Fruit fly (Drosophila melanogaster) whole organism, pupa: ENCODE results near the gene Ge-1.

ENCODE experiments used
- CG10348 ChIP-seq: fragments of 200-800 bp; sonication (Bioruptor generic); IDR thresholded peaks from 2 replicates; pipeline ENCODE4 v1.3.6; 2022; ENCODE audit warnings: missing biosample characterization, missing genetic modification characterization
- CG12605 ChIP-seq: fragments of 200-800 bp; sonication (Bioruptor generic); IDR thresholded peaks from 2 replicates; pipeline ENCODE4 v1.3.6; 2022; ENCODE audit warnings: missing biosample characterization, missing genetic modification characterization
- CG13204 ChIP-seq: fragments of 200-800 bp; sonication (Bioruptor generic); optimal IDR thresholded peaks from 2 replicates; lab custom pipeline; 2018; ENCODE audit warnings: missing biosample characterization, mild to moderate bottlenecking, missing genetic modification characterization, moderate library complexity
- CG14655 ChIP-seq: fragments of 200-800 bp; sonication (Bioruptor generic); optimal IDR thresholded peaks from 3 replicates; lab custom pipeline; 2017; ENCODE audit warnings: mild to moderate bottlenecking, missing biosample characterization, missing genetic modification reagents, missing genetic modification characterization
- CG15710 ChIP-seq: fragments of 200-800 bp; sonication (Bioruptor generic); optimal IDR thresholded peaks from 2 replicates; lab custom pipeline; 2018; ENCODE audit warnings: missing biosample characterization, mild to moderate bottlenecking, missing genetic modification characterization, moderate library complexity
- CG17806 ChIP-seq: fragments of 200-800 bp; sonication (Bioruptor generic); optimal IDR thresholded peaks from 2 replicates; lab custom pipeline; 2018; ENCODE audit warnings: missing biosample characterization, mild to moderate bottlenecking, missing genetic modification characterization, moderate library complexity
- CG32121 ChIP-seq: fragments of 200-800 bp; sonication (Bioruptor generic); IDR thresholded peaks from 2 replicates; pipeline ENCODE4 v1.3.6; 2022; ENCODE audit warnings: missing biosample characterization, missing genetic modification characterization
- CG34367 ChIP-seq: fragments of 200-800 bp; sonication (Bioruptor generic); optimal IDR thresholded peaks from 2 replicates; lab custom pipeline; 2018; ENCODE audit warnings: missing biosample characterization, mild to moderate bottlenecking, missing genetic modification characterization
- CG4496 ChIP-seq: fragments of 200-800 bp; sonication (Bioruptor generic); IDR thresholded peaks from 3 replicates; pipeline ENCODE4 v1.3.6; 2022; ENCODE audit warnings: missing biosample characterization, missing genetic modification characterization
- CG8159 ChIP-seq: fragments of 200-800 bp; sonication (Bioruptor generic); optimal IDR thresholded peaks from 3 replicates; lab custom pipeline; 2018; ENCODE audit warnings: missing biosample characterization, mild to moderate bottlenecking, missing genetic modification characterization, moderate library complexity
- CG8301 ChIP-seq: fragments of 200-800 bp; sonication (Bioruptor generic); optimal IDR thresholded peaks from 2 replicates; lab custom pipeline; 2018; ENCODE audit warnings: missing biosample characterization, mild to moderate bottlenecking, missing genetic modification characterization
- CG9948 ChIP-seq: fragments of 200-800 bp; sonication (Bioruptor generic); optimal IDR thresholded peaks from 2 replicates; lab custom pipeline; 2018; ENCODE audit warnings: missing biosample characterization, mild to moderate bottlenecking, missing genetic modification characterization, moderate library complexity
- D1 ChIP-seq: fragments of 200-800 bp; sonication (Bioruptor generic); optimal IDR thresholded peaks from 2 replicates; lab custom pipeline; 2018; ENCODE audit warnings: missing biosample characterization, mild to moderate bottlenecking, missing genetic modification characterization, moderate library complexity
- EcR ChIP-seq: fragments of 200-800 bp; sonication (Bioruptor generic); optimal IDR thresholded peaks from 3 replicates; lab custom pipeline; 2019; ENCODE audit warnings: missing biosample characterization, missing genetic modification characterization, mild to moderate bottlenecking, moderate library complexity, missing genetic modification reagents
- Ets98B ChIP-seq: fragments of 200-800 bp; sonication (Bioruptor generic); IDR thresholded peaks from 2 replicates; pipeline ENCODE4 v1.3.6; 2022; ENCODE audit warnings: missing biosample characterization, missing genetic modification characterization
- Pif1A ChIP-seq: fragments of 200-800 bp; sonication (Bioruptor generic); optimal IDR thresholded peaks from 3 replicates; lab custom pipeline; 2016; ENCODE audit warnings: missing biosample characterization, missing genetic modification characterization
- Pif1B ChIP-seq: fragments of 200-800 bp; sonication (Bioruptor generic); optimal IDR thresholded peaks from 3 replicates; lab custom pipeline; 2016; ENCODE audit warnings: missing biosample characterization, missing genetic modification characterization
- Snoo ChIP-seq: fragments of 200-800 bp; sonication (Bioruptor generic); optimal IDR thresholded peaks from 3 replicates; lab custom pipeline; 2017; ENCODE audit warnings: missing biosample characterization, mild to moderate bottlenecking, missing genetic modification characterization, inconsistent platforms
- fd96Ca ChIP-seq: fragments of 200-800 bp; sonication (Bioruptor generic); IDR thresholded peaks from 3 replicates; pipeline ENCODE4 v1.3.6; 2022; ENCODE audit warnings: missing biosample characterization, missing genetic modification characterization
- gl ChIP-seq: fragments of 200-800 bp; sonication (Bioruptor generic); optimal IDR thresholded peaks from 2 replicates; lab custom pipeline; 2018; ENCODE audit warnings: missing biosample characterization, mild to moderate bottlenecking, missing genetic modification characterization
- rn ChIP-seq: fragments of 200-800 bp; sonication (Bioruptor generic); IDR thresholded peaks from 2 replicates; pipeline ENCODE4 v1.3.6; 2022; ENCODE audit warnings: missing biosample characterization, missing genetic modification characterization

The Ge-1 gene

dm6 chr2L:11105320-11105719, 4.6 kb upstream of the Ge-1 start:
- TF ChIP-seq CG32121 (GFP tag; lab: Robert Waterston, UW): no peak
- no peak for TF ChIP-seq CG4496
- no peak for TF ChIP-seq Pif1B (GFP tag; lab: Kevin White, UChicago)
- TF ChIP-seq CG10348 (GFP tag; lab: Robert Waterston, UW): no peak
- TF ChIP-seq D1 (tag; lab: Kevin White, UChicago): no peak
- TF ChIP-seq gl (tag; lab: Kevin White, UChicago): no peak
- 0 out of 3 replicates have a peak, but pooled peaks have one; percentile 35 for TF ChIP-seq fd96Ca
- TF ChIP-seq rn: no peak
- no peak for TF ChIP-seq CG9948 (tag; lab: Kevin White, UChicago)

dm6 chr2L:11091111-11091510, 9.6 kb downstream of the Ge-1 start, which contains the start of gene Wdr59:
Wdr59 (plus strand) TSS chr2L:11091444.
- TF ChIP-seq Ets98B (no peak), D1 (tag; lab: Kevin White, UChicago) (peak; percentile 87), Pif1A (GFP tag; lab: Kevin White, UChicago) (no peak), CG8159 (no peak), CG32121 (GFP tag; lab: Robert Waterston, UW) (peak; percentile 37; the same call in 1 of the 2 replicates), CG17806 (tag; lab: Kevin White, UChicago) (peak; percentile 39), CG14655 (GFP tag; lab: Kevin White, UChicago) (no peak), fd96Ca (no peak), CG13204 (GFP tag; lab: Kevin White, UChicago) (no peak), CG15710 (tag; lab: Kevin White, UChicago) (peak; percentile 42), Pif1B (GFP tag; lab: Kevin White, UChicago) (no peak), CG9948 (tag; lab: Kevin White, UChicago) (no peak), CG8301 (tag; lab: Kevin White, UChicago) (no peak), rn (no peak), CG12605 (GFP tag; lab: Robert Waterston, UW) (no peak), EcR (GFP tag; lab: Kevin White, UChicago) (no peak), CG34367 (tag; lab: Kevin White, UChicago) (no peak)

dm6 chr2L:11086357-11086924, 14.2 kb downstream of the Ge-1 start, which contains the start of gene CG16854:
CG16854 (plus strand) TSS chr2L:11086721.
- TF ChIP-seq fd96Ca: 0 out of 3 replicates have a peak, but pooled peaks have one; percentile 31
- TF ChIP-seq CG4496: 0 out of 3 replicates have a peak, but pooled peaks have one; percentile 7
- TF ChIP-seq CG8159: no peak
- TF ChIP-seq rn: no peak
- no peak for TF ChIP-seq CG12605 (GFP tag; lab: Robert Waterston, UW)
- no peak for TF ChIP-seq gl (tag; lab: Kevin White, UChicago)
- no peak for TF ChIP-seq CG10348 (GFP tag; lab: Robert Waterston, UW)
- TF ChIP-seq, all 21 proteins: peak for 2

dm6 chr2L:11085129-11085528, 15.6 kb downstream of the Ge-1 start, which contains the start of gene AstCC:
AstCC (minus strand) TSS chr2L:11085229.
- no peak for TF ChIP-seq CG34367 (tag; lab: Kevin White, UChicago)

dm6 chr2L:11082025-11082424, 18.7 kb downstream of the Ge-1 start:
- TF ChIP-seq CG14655 (GFP tag; lab: Kevin White, UChicago) (no peak), CG12605 (GFP tag; lab: Robert Waterston, UW) (peak; percentile 95)

dm6 chr2L:11081337-11081736, 19.4 kb downstream of the Ge-1 start, which contains the start of gene AstC:
AstC (minus strand) TSS chr2L:11081399.
- no peak for TF ChIP-seq CG8159
- TF ChIP-seq CG10348 (GFP tag; lab: Robert Waterston, UW): no peak
- no peak for TF ChIP-seq Pif1A (GFP tag; lab: Kevin White, UChicago)
- TF ChIP-seq CG17806 (tag; lab: Kevin White, UChicago): no peak
- no peak for TF ChIP-seq rn
- no peak for TF ChIP-seq Ets98B
- TF ChIP-seq D1 (tag; lab: Kevin White, UChicago): no peak
- TF ChIP-seq EcR (GFP tag; lab: Kevin White, UChicago): no peak
- TF ChIP-seq, all 21 proteins: peak for 0

- TF ChIP-seq CG13204 (GFP tag; lab: Kevin White, UChicago): no peak
- TF ChIP-seq CG12605 (GFP tag; lab: Robert Waterston, UW): no peak
- TF ChIP-seq CG8159: no peak
- no peak for TF ChIP-seq CG15710 (tag; lab: Kevin White, UChicago)
- no peak for TF ChIP-seq rn
- TF ChIP-seq gl (tag; lab: Kevin White, UChicago): no peak
- no peak for TF ChIP-seq CG4496
- TF ChIP-seq Snoo (tag; lab: Kevin White, UChicago): no peak
Measured at dm6 chr2L:11075114-11075513, 25.6 kb downstream of the Ge-1 start, which contains the start of gene CG43725. CG43725 (plus strand) TSS chr2L:11075513.
